Fruit fly (Drosophila melanogaster) whole organism, embryonic: ENCODE data around the gene CG5928.
A peak's percentile ranks its signal among the peaks of the same experiment; 100 is the strongest.

Source experiments
- Abd-B ChIP-seq: fragments of 200-800 bp; sonication (Bioruptor generic); optimal IDR thresholded peaks from 2 replicates; lab custom pipeline; 2018; ENCODE audit warnings: missing biosample characterization, mild to moderate bottlenecking, missing genetic modification characterization, moderate library complexity
- Atf3 ChIP-seq: fragments of 200-800 bp; sonication (Bioruptor generic); optimal IDR thresholded peaks from 3 replicates; lab custom pipeline; 2016; ENCODE audit warnings: missing biosample characterization, missing genetic modification characterization
- Bdp1 ChIP-seq: fragments of 200-800 bp; sonication (Bioruptor generic); optimal IDR thresholded peaks from 3 replicates; lab custom pipeline; 2016; ENCODE audit warnings: missing biosample characterization, missing genetic modification characterization
- Bgb ChIP-seq: fragments of 200-800 bp; sonication (Bioruptor generic); IDR thresholded peaks from 2 replicates; pipeline ENCODE4 v1.3.6; 2022; ENCODE audit warnings: missing biosample characterization, missing genetic modification characterization; ENCODE audit not compliant: partially characterized antibody
- CG1024 ChIP-seq: fragments of 200-800 bp; sonication (Bioruptor generic); IDR thresholded peaks from 2 replicates; pipeline ENCODE4 v1.3.6; 2022; ENCODE audit warnings: missing biosample characterization, missing genetic modification characterization
- CG10979 ChIP-seq: fragments of 200-800 bp; sonication (Bioruptor generic); optimal IDR thresholded peaks from 2 replicates; lab custom pipeline; 2018; ENCODE audit warnings: missing biosample characterization, mild to moderate bottlenecking, missing genetic modification characterization, moderate library complexity
- CG12236 ChIP-seq: fragments of 200-800 bp; sonication (Bioruptor generic); optimal IDR thresholded peaks from 2 replicates; lab custom pipeline; 2016; ENCODE audit warnings: missing biosample characterization, missing genetic modification characterization
- CG12659 ChIP-seq: fragments of 200-800 bp; sonication (Bioruptor generic); optimal IDR thresholded peaks from 3 replicates; lab custom pipeline; 2017; ENCODE audit warnings: mild to moderate bottlenecking, missing biosample characterization, missing genetic modification reagents, missing genetic modification characterization
- CG14965 ChIP-seq: fragments of 200-800 bp; sonication (Bioruptor generic); optimal IDR thresholded peaks from 2 replicates; lab custom pipeline; 2016; ENCODE audit warnings: missing biosample characterization, missing genetic modification characterization, borderline replicate concordance
- CG1529 ChIP-seq: fragments of 200-800 bp; sonication (Bioruptor generic); optimal IDR thresholded peaks from 3 replicates; lab custom pipeline; 2018; ENCODE audit warnings: missing biosample characterization, missing genetic modification characterization
- CG1647 ChIP-seq: fragments of 200-800 bp; sonication (Bioruptor generic); optimal IDR thresholded peaks from 3 replicates; lab custom pipeline; 2016; ENCODE audit warnings: missing biosample characterization, missing genetic modification characterization
- CG16815 ChIP-seq: fragments of 200-800 bp; sonication (Bioruptor generic); optimal IDR thresholded peaks from 3 replicates; lab custom pipeline; 2017; ENCODE audit warnings: missing biosample characterization, mild to moderate bottlenecking, missing genetic modification characterization
- CG17912 ChIP-seq: fragments of 200-800 bp; sonication (Bioruptor generic); optimal IDR thresholded peaks from 2 replicates; lab custom pipeline; 2018; ENCODE audit warnings: missing biosample characterization, mild to moderate bottlenecking, missing genetic modification characterization
- CG18599 ChIP-seq: fragments of 200-800 bp; sonication (Bioruptor generic); optimal IDR thresholded peaks from 3 replicates; lab custom pipeline; 2017; ENCODE audit warnings: missing biosample characterization, missing genetic modification characterization, mild to moderate bottlenecking, moderate library complexity, missing genetic modification reagents
- CG2875 ChIP-seq: fragments of 200-800 bp; sonication (Bioruptor generic); optimal IDR thresholded peaks from 2 replicates; lab custom pipeline; 2017; ENCODE audit warnings: missing biosample characterization, mild to moderate bottlenecking, missing genetic modification characterization, missing genetic modification reagents
- CG2889 ChIP-seq: fragments of 200-800 bp; sonication (Bioruptor generic); IDR thresholded peaks from 3 replicates; pipeline ENCODE4 v1.3.6; 2022; ENCODE audit warnings: missing biosample characterization, missing genetic modification characterization
- CG31365 ChIP-seq: fragments of 200-800 bp; sonication (Bioruptor generic); optimal IDR thresholded peaks from 2 replicates; lab custom pipeline; 2018; ENCODE audit warnings: missing biosample characterization, mild to moderate bottlenecking, missing genetic modification characterization
- CG32532 ChIP-seq: fragments of 200-800 bp; sonication (Bioruptor generic); IDR thresholded peaks from 2 replicates; pipeline ENCODE4 v1.3.6; 2022; ENCODE audit warnings: missing biosample characterization, missing genetic modification characterization
- CG3281 ChIP-seq: fragments of 200-800 bp; sonication (Bioruptor generic); optimal IDR thresholded peaks from 3 replicates; lab custom pipeline; 2017; ENCODE audit warnings: missing biosample characterization, mild to moderate bottlenecking, missing genetic modification characterization
- CG4328 ChIP-seq: fragments of 200-800 bp; sonication (Bioruptor generic); optimal IDR thresholded peaks from 3 replicates; lab custom pipeline; 2017; ENCODE audit warnings: missing biosample characterization, missing genetic modification reagents, missing genetic modification characterization
- CG4820 ChIP-seq: fragments of 200-800 bp; sonication (Bioruptor generic); optimal IDR thresholded peaks from 3 replicates; lab custom pipeline; 2016; ENCODE audit warnings: missing biosample characterization, missing genetic modification characterization
- CG4854 ChIP-seq: fragments of 200-800 bp; sonication (Bioruptor generic); optimal IDR thresholded peaks from 2 replicates; lab custom pipeline; 2016; ENCODE audit warnings: missing biosample characterization, missing genetic modification characterization, inconsistent platforms
- CG7271 ChIP-seq: fragments of 200-800 bp; sonication (Bioruptor generic); optimal IDR thresholded peaks from 2 replicates; lab custom pipeline; 2018; ENCODE audit warnings: missing biosample characterization, mild to moderate bottlenecking, missing genetic modification characterization, moderate library complexity
- CG7786 ChIP-seq: fragments of 200-800 bp; sonication (Bioruptor generic); optimal IDR thresholded peaks from 2 replicates; lab custom pipeline; 2016; ENCODE audit warnings: missing biosample characterization, missing genetic modification characterization
- CG7839 ChIP-seq: fragments of 200-800 bp; sonication (Bioruptor generic); optimal IDR thresholded peaks from 3 replicates; lab custom pipeline; 2018; ENCODE audit warnings: missing biosample characterization, mild to moderate bottlenecking, missing genetic modification characterization, moderate library complexity
- CG7963 ChIP-seq: fragments of 200-800 bp; sonication (Bioruptor generic); IDR thresholded peaks from 3 replicates; pipeline ENCODE4 v1.3.6; 2022; ENCODE audit warnings: missing biosample characterization, missing genetic modification characterization; ENCODE audit not compliant: partially characterized antibody
- Camta ChIP-seq: fragments of 200-800 bp; sonication (Bioruptor generic); optimal IDR thresholded peaks from 2 replicates; lab custom pipeline; 2016; ENCODE audit warnings: missing biosample characterization, missing genetic modification characterization
- Dbx ChIP-seq: fragments of 200-800 bp; sonication (Bioruptor generic); IDR thresholded peaks from 3 replicates; pipeline ENCODE4 v1.3.6; 2022; ENCODE audit warnings: missing biosample characterization, missing genetic modification characterization
- Fer2 ChIP-seq: fragments of 200-800 bp; sonication (Bioruptor generic); optimal IDR thresholded peaks from 2 replicates; lab custom pipeline; 2018; ENCODE audit warnings: missing biosample characterization, mild to moderate bottlenecking, missing genetic modification characterization, moderate library complexity
- HmgD ChIP-seq: fragments of 200-800 bp; sonication (Bioruptor generic); optimal IDR thresholded peaks from 3 replicates; lab custom pipeline; 2016; ENCODE audit warnings: missing biosample characterization, missing genetic modification characterization
- Meics ChIP-seq: fragments of 200-800 bp; sonication (Bioruptor generic); optimal IDR thresholded peaks from 2 replicates; lab custom pipeline; 2017; ENCODE audit warnings: missing biosample characterization, mild to moderate bottlenecking, missing genetic modification characterization
- Mes4 ChIP-seq: fragments of 200-800 bp; sonication (Bioruptor generic); optimal IDR thresholded peaks from 2 replicates; lab custom pipeline; 2016; ENCODE audit warnings: missing biosample characterization, missing genetic modification characterization
- Mrtf ChIP-seq: fragments of 200-800 bp; sonication (Bioruptor generic); IDR thresholded peaks from 3 replicates; pipeline ENCODE4 v1.3.6; 2022; ENCODE audit warnings: missing biosample characterization, missing genetic modification characterization
- Myb ChIP-seq: fragments of 200-800 bp; sonication (Bioruptor generic); optimal IDR thresholded peaks from 2 replicates; lab custom pipeline; 2016; ENCODE audit warnings: missing biosample characterization, missing genetic modification characterization
- NC2α ChIP-seq: fragments of 200-800 bp; sonication (Bioruptor generic); optimal IDR thresholded peaks from 2 replicates; lab custom pipeline; 2016; ENCODE audit warnings: missing biosample characterization, missing genetic modification characterization
- Ravus ChIP-seq: fragments of 200-800 bp; sonication (Bioruptor generic); IDR thresholded peaks from 2 replicates; pipeline ENCODE4 v1.3.6; 2022; ENCODE audit warnings: missing biosample characterization, missing genetic modification characterization
- ap ChIP-seq: fragments of 200-800 bp; sonication (Bioruptor generic); IDR thresholded peaks from 2 replicates; pipeline ENCODE4 v1.3.6; 2022; ENCODE audit warnings: missing biosample characterization, missing genetic modification characterization
- bowl ChIP-seq: fragments of 200-800 bp; sonication (Bioruptor generic); IDR thresholded peaks from 2 replicates; pipeline ENCODE4 v1.3.6; 2022; ENCODE audit warnings: missing biosample characterization, missing genetic modification characterization
- eyg ChIP-seq: fragments of 200-800 bp; sonication (Bioruptor generic); optimal IDR thresholded peaks from 3 replicates; lab custom pipeline; 2016; ENCODE audit warnings: missing biosample characterization, missing genetic modification characterization
- hb ChIP-seq: fragments of 200-800 bp; sonication (Bioruptor generic); IDR thresholded peaks from 3 replicates; pipeline ENCODE4 v1.3.6; 2022; ENCODE audit warnings: missing biosample characterization, missing genetic modification characterization; ENCODE audit not compliant: partially characterized antibody
- her ChIP-seq: fragments of 200-800 bp; sonication (Bioruptor generic); optimal IDR thresholded peaks from 2 replicates; lab custom pipeline; 2016; ENCODE audit warnings: missing biosample characterization, missing genetic modification characterization
- insv ChIP-seq, 2 experiments: fragments of 200-800 bp; sonication (Bioruptor generic); optimal IDR thresholded peaks; 3 replicates each; lab custom pipeline; 2016 to 2018; ENCODE audit warnings: missing biosample characterization in 2 of 2, missing genetic modification characterization in 2 of 2
- jumu ChIP-seq: fragments of 200-800 bp; sonication (Bioruptor generic); optimal IDR thresholded peaks from 3 replicates; lab custom pipeline; 2016; ENCODE audit warnings: missing biosample characterization, missing genetic modification characterization
- lmd ChIP-seq: fragments of 200-800 bp; sonication (Bioruptor generic); IDR thresholded peaks from 2 replicates; pipeline ENCODE4 v1.3.6; 2022; ENCODE audit warnings: missing biosample characterization, missing genetic modification characterization
- luna ChIP-seq: fragments of 200-800 bp; sonication (Bioruptor generic); optimal IDR thresholded peaks from 2 replicates; lab custom pipeline; 2016; ENCODE audit warnings: missing biosample characterization, missing genetic modification characterization
- ranshi ChIP-seq: fragments of 200-800 bp; sonication (Bioruptor generic); IDR thresholded peaks from 2 replicates; pipeline ENCODE4 v1.3.6; 2022; ENCODE audit warnings: missing biosample characterization, missing genetic modification characterization
- sens ChIP-seq: fragments of 200-800 bp; sonication (Bioruptor generic); peaks from one replicate; lab custom pipeline; 2016; ENCODE audit warnings: missing biosample characterization, missing genetic modification characterization
- slou ChIP-seq: fragments of 200-800 bp; sonication (Bioruptor generic); optimal IDR thresholded peaks from 3 replicates; lab custom pipeline; 2016; ENCODE audit warnings: missing biosample characterization, missing genetic modification characterization
- ssp ChIP-seq: fragments of 200-800 bp; sonication (Bioruptor generic); IDR thresholded peaks from 2 replicates; pipeline ENCODE4 v1.3.6; 2022; ENCODE audit warnings: missing biosample characterization, missing genetic modification characterization
- tgo ChIP-seq: fragments of 200-800 bp; sonication (Bioruptor generic); IDR thresholded peaks from 3 replicates; pipeline ENCODE4 v1.3.6; 2022; ENCODE audit warnings: missing biosample characterization, missing genetic modification characterization
- vvl ChIP-seq: fragments of 200-800 bp; sonication (Bioruptor generic); IDR thresholded peaks from 2 replicates; pipeline ENCODE4 v1.3.6; 2022; ENCODE audit warnings: missing biosample characterization, missing genetic modification characterization
- z ChIP-seq: fragments of 200-800 bp; sonication (Bioruptor generic); IDR thresholded peaks from 3 replicates; pipeline ENCODE4 v1.3.6; 2022; ENCODE audit warnings: missing biosample characterization, missing genetic modification characterization

The CG5928 gene

dm6 chrX:6109872-6110271 lies 42.1 kb downstream of the CG5928 start (continued):
- no peak for TF ChIP-seq Fer2 (tag; lab: Kevin White, UChicago)
- TF ChIP-seq CG1529 (GFP tag; lab: Kevin White, UChicago), result no peak
- no peak for TF ChIP-seq CG12236
- TF ChIP-seq Mrtf (GFP tag; lab: Robert Waterston, UW), result peak; percentile 35; the same call in 1 of the 3 replicates
- peak; percentile 34 for TF ChIP-seq CG4820 (GFP tag; lab: Kevin White, UChicago)
- peak; percentile 43; the same call in 1 of the 2 replicates for TF ChIP-seq ssp (GFP tag; lab: Robert Waterston, UW)
- no peak for TF ChIP-seq her (GFP tag; lab: Kevin White, UChicago)
- TF ChIP-seq CG16815, result peak; percentile 27
- TF ChIP-seq CG4328, result no peak
- peak; percentile 96 for TF ChIP-seq CG31365 (tag; lab: Kevin White, UChicago)
- TF ChIP-seq Camta (GFP tag; lab: Kevin White, UChicago), result peak; percentile 22
- peak; percentile 57 for TF ChIP-seq HmgD
- peak; percentile 57; the same call in 1 of the 2 replicates for TF ChIP-seq vvl (GFP tag; lab: Robert Waterston, UW)
- no peak for TF ChIP-seq CG18599 (GFP tag; lab: Kevin White, UChicago)
- no peak for TF ChIP-seq slou (GFP tag; lab: Kevin White, UChicago)
- TF ChIP-seq Bdp1 (GFP tag; lab: Kevin White, UChicago), result no peak
- peak; percentile 59 for TF ChIP-seq ranshi
- TF ChIP-seq CG32532, result peak; percentile 75
- no peak for TF ChIP-seq CG17912 (GFP tag; lab: Kevin White, UChicago)
- peak; percentile 51; the same call in 1 of the 2 replicates for TF ChIP-seq ap
- TF ChIP-seq CG1024 (GFP tag; lab: Robert Waterston, UW), result no peak
- no peak for TF ChIP-seq eyg (GFP tag; lab: Kevin White, UChicago)
- TF ChIP-seq luna (GFP tag; lab: Kevin White, UChicago), result no peak
- no peak for TF ChIP-seq CG2889
- peak; percentile 38 for TF ChIP-seq CG10979 (tag; lab: Kevin White, UChicago)
- no peak for TF ChIP-seq hb
- TF ChIP-seq Meics (GFP tag; lab: Kevin White, UChicago), result peak; percentile 23
- TF ChIP-seq CG14965, result peak; percentile 98
- no peak for TF ChIP-seq CG4854
- peak; percentile 5 for TF ChIP-seq Mes4 (GFP tag; lab: Kevin White, UChicago)
- TF ChIP-seq CG7839 (tag; lab: Kevin White, UChicago), result no peak
- TF ChIP-seq CG3281, result no peak
- TF ChIP-seq jumu (GFP tag; lab: Kevin White, UChicago), result peak; percentile 6
- no peak for TF ChIP-seq CG7963 (GFP tag; lab: Robert Waterston, UW)
- peak; percentile 32 for TF ChIP-seq Myb (GFP tag; lab: Kevin White, UChicago)
- TF ChIP-seq lmd (GFP tag; lab: Robert Waterston, UW), result peak; percentile 63
- TF ChIP-seq NC2α (GFP tag; lab: Kevin White, UChicago), result no peak
- TF ChIP-seq CG7786 (GFP tag; lab: Kevin White, UChicago), result no peak
- TF ChIP-seq sens (GFP tag; lab: Kevin White, UChicago), result peak; percentile 48
- TF ChIP-seq Abd-B (GFP tag; lab: Kevin White, UChicago), result no peak
- 0 out of 2 replicates have a peak, but pooled peaks have one; percentile 44 for TF ChIP-seq bowl (GFP tag; lab: Robert Waterston, UW)
- TF ChIP-seq CG2875 (GFP tag; lab: Kevin White, UChicago), result no peak
- TF ChIP-seq CG7271, result no peak
- no peak for TF ChIP-seq Ravus
- TF ChIP-seq Atf3 (GFP tag; lab: Kevin White, UChicago), result no peak
- no peak for TF ChIP-seq CG12659
- peak; percentile 68; the same call in 2 of the 3 replicates for TF ChIP-seq Dbx
- TF ChIP-seq CG1647 (GFP tag; lab: Kevin White, UChicago), result no peak
- peak; percentile 27; the same call in 1 of the 3 replicates for TF ChIP-seq tgo
- no peak for TF ChIP-seq z (GFP tag; lab: Robert Waterston, UW)
- TF ChIP-seq insv (GFP tag; optimal IDR thresholded peaks at IDR 0.05; lab: Kevin White, UChicago), result peak in 1 of 2 experiments; percentile 4
- TF ChIP-seq Bgb (GFP tag; lab: Robert Waterston, UW), result peak; percentile 46; the same call in 1 of the 2 replicates
